Worm (Caenorhabditis elegans) whole organism, early embryonic: ENCODE results near the gene hsp-43.

ENCODE experiments used
- B0310.2 ChIP-seq: sonication (generic microtip); optimal IDR thresholded peaks from 2 replicates; lab custom pipeline; 2016; ENCODE audit warnings: mild to moderate bottlenecking, missing genetic modification characterization, missing compliant biosample characterization
- F13C5.2 ChIP-seq: sonication (generic microtip); optimal IDR thresholded peaks from 2 replicates; lab custom pipeline; 2017; ENCODE audit warnings: mild to moderate bottlenecking, missing genetic modification characterization, inconsistent platforms, missing compliant biosample characterization
- ama-1 ChIP-seq: fragments of 150-350 bp; optimal IDR thresholded peaks from 2 replicates; lab custom pipeline; 2014
- ets-7 ChIP-seq: sonication (generic microtip); optimal IDR thresholded peaks from 2 replicates; lab custom pipeline; 2016; ENCODE audit warnings: missing genotype, missing genetic modification characterization, missing compliant biosample characterization
- hnd-1 ChIP-seq: sonication (generic microtip); optimal IDR thresholded peaks from 2 replicates; lab custom pipeline; 2016; ENCODE audit warnings: missing genetic modification characterization, missing compliant biosample characterization
- pes-1 ChIP-seq: fragments of 200-800 bp; sonication (Bioruptor generic); IDR thresholded peaks from 2 replicates; pipeline ENCODE4 v1.3.6; 2022; ENCODE audit warnings: missing genetic modification reagents, missing genetic modification characterization, missing compliant biosample characterization
- tbx-11 ChIP-seq: fragments of 200-800 bp; sonication (Bioruptor generic); IDR thresholded peaks from 2 replicates; pipeline ENCODE4 v1.3.6; 2022; ENCODE audit warnings: missing genetic modification characterization, missing compliant biosample characterization
- tbx-37 ChIP-seq: fragments of 200-800 bp; sonication (Bioruptor generic); conservative IDR thresholded peaks from 2 replicates; pipeline ENCODE4 v1.3.6; 2022; ENCODE audit warnings: missing genetic modification reagents, missing genetic modification characterization, missing compliant biosample characterization
- tra-4 ChIP-seq: sonication (generic microtip); optimal IDR thresholded peaks from 2 replicates; lab custom pipeline; 2017; ENCODE audit warnings: missing genetic modification characterization, missing compliant biosample characterization

ce11 chrX:6202809-6203208 lies 32.5 kb downstream of the hsp-43 start:
- TF ChIP-seq ama-1 (lab: Kevin White, UChicago): no peak
- no peak for TF ChIP-seq F13C5.2
- no peak for TF ChIP-seq tra-4 (tag; lab: Kevin White, UChicago)
- TF ChIP-seq B0310.2 (tag; lab: Kevin White, UChicago): no peak
- no peak for TF ChIP-seq pes-1 (GFP tag; lab: Robert Waterston, UW)
- TF ChIP-seq tbx-11 (GFP tag; lab: Robert Waterston, UW): no peak
- TF ChIP-seq ets-7 (tag; lab: Kevin White, UChicago): no peak
- no peak for TF ChIP-seq hnd-1
- no peak for TF ChIP-seq tbx-37 (GFP tag; lab: Robert Waterston, UW)
